Fruit fly (Drosophila melanogaster): ENCODE measurements around the gene Gr64c.

DNA sequence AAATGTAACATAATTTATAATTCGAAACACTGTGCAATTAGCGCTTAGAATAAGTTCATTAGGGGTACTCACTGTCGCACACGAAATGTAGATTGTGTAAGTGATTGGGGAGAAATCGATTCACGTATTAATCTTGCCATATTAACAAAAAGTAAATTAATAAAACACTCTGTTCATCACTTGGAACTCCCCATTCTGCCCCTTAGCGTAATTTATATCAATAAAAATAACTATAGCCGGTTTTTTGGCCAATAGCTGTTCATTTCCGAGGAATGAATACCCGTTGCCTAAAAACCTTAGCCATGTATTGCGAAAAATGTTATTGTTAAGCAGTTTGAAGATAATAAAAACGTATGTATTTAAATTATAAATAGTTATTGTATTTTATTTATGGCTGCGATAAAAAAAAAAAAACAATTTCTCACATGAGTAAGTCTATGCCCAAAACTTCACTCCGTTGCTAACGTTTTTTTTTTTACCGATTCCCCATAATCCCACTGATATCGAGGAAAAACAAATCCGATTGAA, 31.0 kb downstream of the Gr64c start, which contains the start of gene Ugt305A1:
- no peak for TF ChIP-seq Jarid2 (GFP tag; optimal IDR thresholded peaks at IDR 0.05)
- no peak for TF ChIP-seq CTCF (GFP tag; optimal IDR thresholded peaks at IDR 0.05)
- no peak for TF ChIP-seq ERR (GFP tag; optimal IDR thresholded peaks at IDR 0.05)
- TF ChIP-seq run (tag; optimal IDR thresholded peaks at IDR 0.05), result no peak
- no peak for TF ChIP-seq CG10565 (GFP tag; optimal IDR thresholded peaks at IDR 0.05)
- no peak for TF ChIP-seq CG17568 (GFP tag; optimal IDR thresholded peaks at IDR 0.05)
- no peak for TF ChIP-seq kay (GFP tag; optimal IDR thresholded peaks at IDR 0.05)
- TF ChIP-seq phol (tag; optimal IDR thresholded peaks at IDR 0.05), result no peak
- peak; percentile 6 for TF ChIP-seq CG34376 (GFP tag; optimal IDR thresholded peaks at IDR 0.05)
- TF ChIP-seq ac (GFP tag; optimal IDR thresholded peaks at IDR 0.05), result no peak
- TF ChIP-seq CG3726 (GFP tag; IDR thresholded peaks at IDR 0.05), result no peak
- TF ChIP-seq MESR4 (GFP tag; optimal IDR thresholded peaks at IDR 0.05), result no peak
- no peak for TF ChIP-seq CG8478 (optimal IDR thresholded peaks at IDR 0.05)

All from whole organism, embryonic.